Worm (Caenorhabditis elegans) whole organism, L4/young adult: ENCODE results near the gene zag-1.

Source experiments
- W03F9.2 ChIP-seq: fragments of 150-350 bp; optimal IDR thresholded peaks from 2 replicates; lab custom pipeline; 2014; ENCODE audit warnings: missing biosample characterization, missing genetic modification characterization
- dao-5 ChIP-seq: sonication (generic microtip); optimal IDR thresholded peaks from 2 replicates; lab custom pipeline; 2016; ENCODE audit warnings: missing genotype, missing genetic modification characterization, moderate library complexity, missing compliant biosample characterization
- him-1 ChIP-seq: sonication (generic microtip); optimal IDR thresholded peaks from 2 replicates; lab custom pipeline; 2016; ENCODE audit warnings: missing genotype, missing genetic modification reagents, missing genetic modification characterization, missing compliant biosample characterization

DNA sequence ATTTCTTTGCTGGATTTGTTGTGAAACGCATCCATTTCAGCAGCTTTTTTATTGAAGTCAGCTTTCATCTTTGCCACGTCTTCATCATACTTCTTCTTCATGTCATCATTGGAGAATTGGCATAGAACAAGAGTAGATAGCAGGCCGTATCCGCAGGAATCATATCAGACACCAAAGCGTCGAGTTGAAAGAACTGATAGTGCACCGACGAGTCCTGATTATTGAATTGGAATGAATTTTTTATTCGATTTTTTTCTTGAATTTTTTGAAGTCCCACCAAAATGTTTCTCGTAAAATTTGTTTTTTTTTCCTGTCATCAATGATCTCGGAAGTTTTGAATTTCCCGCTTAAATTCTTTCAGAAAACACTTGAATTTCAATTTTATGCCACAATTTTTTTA, 50.8 kb downstream of the zag-1 start, which contains the start of gene F56D6.11:
- TF ChIP-seq him-1 (tag; lab: Kevin White, UChicago) (no peak), dao-5 (tag; lab: Kevin White, UChicago) (no peak), W03F9.2 (tag; lab: Kevin White, UChicago) (no peak)
